Worm (Caenorhabditis elegans) whole organism, mixed stage, embryonic: Measurements from ENCODE around the gene coa-7.
"Not testable (repeated sequence)": the region's sequence is repeated elsewhere in the genome, so short reads cannot be mapped to it uniquely, and the experiment has no call there.

ENCODE experiments used
- M03D4.4 ChIP-seq: sonication (generic microtip); optimal IDR thresholded peaks from 2 replicates; lab custom pipeline; 2017; ENCODE audit warnings: mild to moderate bottlenecking, missing genetic modification characterization, missing compliant biosample characterization
- bed-3 ChIP-seq: fragments of 200-800 bp; sonication (Bioruptor generic); optimal IDR thresholded peaks from 3 replicates; lab custom pipeline; 2018; ENCODE audit warnings: mild to moderate bottlenecking, missing genetic modification characterization, moderate library complexity, missing compliant biosample characterization
- blmp-1 ChIP-seq: fragments of 150-350 bp; optimal IDR thresholded peaks from 2 replicates; lab custom pipeline; 2014; ENCODE audit warnings: missing biosample characterization, missing genetic modification characterization
- ceh-39 ChIP-seq: fragments of 150-350 bp; optimal IDR thresholded peaks from 2 replicates; lab custom pipeline; 2014; ENCODE audit warnings: missing biosample characterization, missing genetic modification characterization
- ceh-43 ChIP-seq: fragments of 200-800 bp; sonication (Bioruptor generic); optimal IDR thresholded peaks from 2 replicates; lab custom pipeline; 2018; ENCODE audit warnings: mild to moderate bottlenecking, missing genetic modification characterization, moderate library complexity, missing compliant biosample characterization
- ceh-83 ChIP-seq: fragments of 200-800 bp; sonication (Bioruptor generic); optimal IDR thresholded peaks from 2 replicates; lab custom pipeline; 2018; ENCODE audit warnings: mild to moderate bottlenecking, missing genetic modification characterization, missing compliant biosample characterization
- ces-1 ChIP-seq: fragments of 150-350 bp; optimal IDR thresholded peaks from 2 replicates; lab custom pipeline; 2014; ENCODE audit warnings: missing biosample characterization, missing genetic modification reagents, missing genetic modification characterization
- drap-1 ChIP-seq: fragments of 200-800 bp; sonication (Bioruptor generic); optimal IDR thresholded peaks from 3 replicates; lab custom pipeline; 2018; ENCODE audit warnings: mild to moderate bottlenecking, missing genetic modification characterization, missing compliant biosample characterization
- elt-1 ChIP-seq: sonication (generic microtip); optimal IDR thresholded peaks from 2 replicates; lab custom pipeline; 2017; ENCODE audit warnings: missing genetic modification characterization, mild to moderate bottlenecking, missing compliant biosample characterization, antibody characterized with exemption, moderate library complexity, borderline replicate concordance; ENCODE audit not compliant: insufficient read depth
- elt-3 ChIP-seq: fragments of 150-350 bp; optimal IDR thresholded peaks from 2 replicates; lab custom pipeline; 2014; ENCODE audit warnings: missing biosample characterization, missing genetic modification characterization
- flh-1 ChIP-seq: fragments of 200-800 bp; sonication (Bioruptor generic); optimal IDR thresholded peaks from 2 replicates; lab custom pipeline; 2018; ENCODE audit warnings: mild to moderate bottlenecking, missing genetic modification characterization, moderate library complexity, missing compliant biosample characterization
- ham-2 ChIP-seq: fragments of 200-800 bp; sonication (Bioruptor generic); optimal IDR thresholded peaks from 2 replicates; lab custom pipeline; 2018; ENCODE audit warnings: mild to moderate bottlenecking, missing genetic modification characterization, missing compliant biosample characterization
- lin-13 ChIP-seq: fragments of 150-350 bp; optimal IDR thresholded peaks from 2 replicates; lab custom pipeline; 2014; ENCODE audit warnings: missing biosample characterization, missing genetic modification characterization
- lin-32 ChIP-seq: fragments of 200-800 bp; sonication (Bioruptor generic); optimal IDR thresholded peaks from 2 replicates; lab custom pipeline; 2018; ENCODE audit warnings: mild to moderate bottlenecking, missing genetic modification characterization, missing compliant biosample characterization
- lsy-2 ChIP-seq: fragments of 150-350 bp; optimal IDR thresholded peaks from 2 replicates; lab custom pipeline; 2014; ENCODE audit warnings: missing biosample characterization, missing genetic modification characterization
- mab-5 ChIP-seq: fragments of 150-350 bp; optimal IDR thresholded peaks from 2 replicates; lab custom pipeline; 2014; ENCODE audit warnings: missing biosample characterization, missing genetic modification characterization
- mep-1 ChIP-seq: fragments of 150-350 bp; optimal IDR thresholded peaks from 2 replicates; lab custom pipeline; 2017; ENCODE audit warnings: missing biosample characterization, missing genetic modification reagents, missing genetic modification characterization, inconsistent platforms
- mls-2 ChIP-seq: sonication (generic microtip); optimal IDR thresholded peaks from 2 replicates; lab custom pipeline; 2016; ENCODE audit warnings: mild to moderate bottlenecking, missing genetic modification characterization, moderate library complexity, missing compliant biosample characterization
- nhr-12 ChIP-seq: fragments of 150-350 bp; optimal IDR thresholded peaks from 2 replicates; lab custom pipeline; 2014; ENCODE audit warnings: missing biosample characterization, missing genetic modification characterization
- nhr-2 ChIP-seq: fragments of 150-350 bp; optimal IDR thresholded peaks from 2 replicates; lab custom pipeline; 2014; ENCODE audit warnings: missing biosample characterization, missing genetic modification characterization
- nhr-237 ChIP-seq: fragments of 150-350 bp; optimal IDR thresholded peaks from 2 replicates; lab custom pipeline; 2014; ENCODE audit warnings: missing biosample characterization, missing genetic modification characterization
- nhr-28 ChIP-seq: fragments of 150-350 bp; optimal IDR thresholded peaks from 2 replicates; lab custom pipeline; 2014; ENCODE audit warnings: missing biosample characterization, missing genetic modification characterization
- nhr-76 ChIP-seq: sonication (generic microtip); optimal IDR thresholded peaks from 2 replicates; lab custom pipeline; 2017; ENCODE audit warnings: missing biosample characterization, missing genetic modification characterization
- pha-4 ChIP-seq: fragments of 150-350 bp; optimal IDR thresholded peaks from 2 replicates; lab custom pipeline; 2018; ENCODE audit warnings: missing biosample characterization, missing genetic modification reagents, missing genetic modification characterization
- snpc-4 ChIP-seq: fragments of 150-350 bp; optimal IDR thresholded peaks from 2 replicates; lab custom pipeline; 2014; ENCODE audit warnings: missing biosample characterization, missing genetic modification characterization
- sptf-1 ChIP-seq: sonication (generic microtip); optimal IDR thresholded peaks from 2 replicates; lab custom pipeline; 2017; ENCODE audit warnings: mild to moderate bottlenecking, missing genetic modification characterization, moderate library complexity, missing compliant biosample characterization
- tbx-8 ChIP-seq: fragments of 200-800 bp; sonication (Bioruptor generic); optimal IDR thresholded peaks from 2 replicates; lab custom pipeline; 2018; ENCODE audit warnings: mild to moderate bottlenecking, missing genetic modification characterization, moderate library complexity, missing compliant biosample characterization
- unc-62 ChIP-seq: fragments of 150-350 bp; optimal IDR thresholded peaks from 2 replicates; lab custom pipeline; 2014; ENCODE audit warnings: missing biosample characterization, missing genetic modification reagents, missing genetic modification characterization
- ztf-11 ChIP-seq: fragments of 150-350 bp; optimal IDR thresholded peaks from 2 replicates; lab custom pipeline; 2014; ENCODE audit warnings: missing biosample characterization, missing genetic modification characterization

coa-7 gene

DNA sequence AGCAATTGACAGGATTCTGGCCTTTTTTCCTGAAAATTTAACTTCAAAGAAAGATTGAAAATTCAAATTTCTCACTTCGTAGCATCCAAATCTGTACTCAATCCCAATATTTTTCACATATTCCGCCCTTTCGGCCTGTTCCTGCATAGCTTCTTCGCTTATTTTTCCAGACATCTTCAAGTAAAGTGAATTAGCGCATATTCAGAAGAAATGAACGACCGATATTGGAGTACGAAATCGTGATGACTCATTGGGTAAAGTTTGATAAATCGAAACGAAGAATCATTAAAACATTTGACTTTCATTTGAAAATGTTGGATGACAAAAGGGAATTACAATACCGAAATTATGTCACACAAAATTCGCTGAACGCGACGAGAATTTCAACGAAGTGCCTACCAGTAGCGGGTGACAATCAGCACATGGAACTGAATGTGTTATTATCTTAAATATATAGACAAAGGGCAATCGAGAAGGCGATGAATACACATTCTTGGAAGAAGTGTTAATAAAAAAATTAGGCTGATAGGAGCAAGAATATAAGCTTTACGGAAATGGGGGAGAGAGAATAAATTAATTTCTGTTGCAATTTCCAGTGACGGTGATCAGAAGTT, at the start of gene coa-7:
Gene coa-7 (minus strand): TSS at position 174 of the 614 bp plus-strand sequence.
- TF ChIP-seq elt-3 (tag; lab: Kevin White, UChicago) (no peak), snpc-4 (tag; lab: Kevin White, UChicago) (no peak), nhr-2 (tag; lab: Kevin White, UChicago) (no peak), M03D4.4 (tag; lab: Kevin White, UChicago) (no peak), nhr-237 (tag; lab: Kevin White, UChicago) (no peak), ces-1 (GFP tag; lab: Kevin White, UChicago) (no peak), sptf-1 (tag; lab: Kevin White, UChicago) (no peak), mls-2 (tag; lab: Kevin White, UChicago) (no peak), drap-1 (GFP tag; lab: Kevin White, UChicago) (no peak), nhr-76 (no peak), blmp-1 (no peak), ceh-39 (tag; lab: Kevin White, UChicago) (no peak), pha-4 (no peak), unc-62 (no peak)

- TF ChIP-seq lin-32 (no peak), sptf-1 (tag; lab: Kevin White, UChicago) (no peak), ztf-11 (tag; lab: Kevin White, UChicago) (no peak), nhr-2 (tag; lab: Kevin White, UChicago) (no peak), snpc-4 (tag; lab: Kevin White, UChicago) (no peak), tbx-8 (GFP tag; lab: Kevin White, UChicago) (no peak), elt-1 (tag; lab: Kevin White, UChicago) (no peak), ceh-43 (GFP tag; lab: Kevin White, UChicago) (no peak)
Measured at ce11 chrII:11700635-11701034, 49.7 kb upstream of the coa-7 start.

DNA sequence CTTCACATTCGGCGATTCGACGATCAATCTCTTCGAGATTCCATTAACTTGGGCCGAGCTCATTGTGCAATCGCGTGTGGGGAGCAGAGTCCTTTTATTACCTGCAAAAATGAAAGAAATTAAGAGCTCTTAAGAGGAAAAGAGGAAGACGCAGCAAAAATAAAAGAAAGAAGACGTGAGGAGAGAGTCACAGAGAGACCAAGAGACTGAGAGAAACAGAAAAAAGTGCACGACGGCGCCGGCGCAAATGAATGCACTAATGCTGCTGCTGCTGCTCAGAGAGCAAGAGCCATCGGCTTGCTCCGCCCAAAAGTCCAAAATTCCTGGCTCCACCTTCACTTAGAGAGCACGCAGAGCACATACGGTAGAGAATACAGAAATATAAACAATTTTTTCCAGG, 49.3 kb upstream of the coa-7 start, which contains the start of gene inos-1:
Gene inos-1 (minus strand): TSS at position 101 of the 400 bp plus-strand sequence.
- TF ChIP-seq mls-2 (tag; lab: Kevin White, UChicago) (no peak), ham-2 (GFP tag; lab: Kevin White, UChicago) (no peak), bed-3 (GFP tag; lab: Kevin White, UChicago) (no peak), nhr-12 (tag; lab: Kevin White, UChicago) (no peak), unc-62 (no peak), M03D4.4 (tag; lab: Kevin White, UChicago) (no peak), lsy-2 (tag; lab: Kevin White, UChicago) (no peak), elt-3 (tag; lab: Kevin White, UChicago) (no peak), nhr-28 (tag; lab: Kevin White, UChicago) (no peak), pha-4 (no peak), ceh-39 (tag; lab: Kevin White, UChicago) (no peak), mep-1 (tag; lab: Kevin White, UChicago) (no peak), blmp-1 (no peak), nhr-2 (tag; lab: Kevin White, UChicago) (no peak)

- TF ChIP-seq sptf-1 (tag; lab: Kevin White, UChicago) (no peak), mab-5 (tag; lab: Kevin White, UChicago) (no peak), ceh-43 (GFP tag; lab: Kevin White, UChicago) (no peak), nhr-237 (tag; lab: Kevin White, UChicago) (no peak), mls-2 (tag; lab: Kevin White, UChicago) (no peak), ceh-83 (GFP tag; lab: Kevin White, UChicago) (no peak), nhr-2 (tag; lab: Kevin White, UChicago) (no peak), ham-2 (GFP tag; lab: Kevin White, UChicago) (no peak), flh-1 (GFP tag; lab: Kevin White, UChicago) (no peak), elt-1 (tag; lab: Kevin White, UChicago) (no peak), nhr-28 (tag; lab: Kevin White, UChicago) (no peak)
- TF ChIP-seq, all 35 proteins: peak for 0
Measured at ce11 chrII:11695945-11696270, 45.0 kb upstream of the coa-7 start, which contains the start of gene xpf-1. xpf-1 (plus strand) TSS chrII:11696171.

- not testable (repeated sequence) for TF ChIP-seq nhr-12 (tag; lab: Kevin White, UChicago); lin-13; ham-2 (GFP tag; lab: Kevin White, UChicago)
Measured at ce11 chrII:11695161-11695944, 44.4 kb upstream of the coa-7 start, which contains the start of gene tars-1. tars-1 (minus strand) TSS chrII:11695657.
